Fruit fly (Drosophila melanogaster) whole organism, embryonic: ENCODE results near the gene Mondo.
A peak's percentile ranks its signal among the peaks of the same experiment; 100 is the strongest.

Experiments
- Atf6 ChIP-seq: fragments of 200-800 bp; sonication (Bioruptor generic); IDR thresholded peaks from 2 replicates; pipeline ENCODE4 v1.3.6; 2022; ENCODE audit warnings: missing biosample characterization, missing genetic modification characterization
- C15 ChIP-seq: fragments of 200-800 bp; sonication (Bioruptor generic); IDR thresholded peaks from 3 replicates; pipeline ENCODE4 v1.3.6; 2022; ENCODE audit warnings: missing biosample characterization, missing genetic modification characterization
- CG11085 ChIP-seq: fragments of 200-800 bp; sonication (Bioruptor generic); IDR thresholded peaks from 2 replicates; pipeline ENCODE4 v1.3.6; 2022; ENCODE audit warnings: missing biosample characterization, missing genetic modification characterization
- CG11456 ChIP-seq: fragments of 200-800 bp; sonication (Bioruptor generic); IDR thresholded peaks from 3 replicates; pipeline ENCODE4 v1.3.6; 2022; ENCODE audit warnings: missing biosample characterization, missing genetic modification characterization
- CG1602 ChIP-seq: fragments of 200-800 bp; sonication (Bioruptor generic); optimal IDR thresholded peaks from 3 replicates; lab custom pipeline; 2016; ENCODE audit warnings: missing biosample characterization, missing genetic modification characterization
- CG17829 ChIP-seq: fragments of 200-800 bp; optimal IDR thresholded peaks from 2 replicates; lab custom pipeline; 2019; ENCODE audit warnings: missing biosample characterization, mild to moderate bottlenecking, missing genetic modification characterization, moderate library complexity
- CG30020 ChIP-seq: fragments of 200-800 bp; optimal IDR thresholded peaks from 2 replicates; lab custom pipeline; 2019; ENCODE audit warnings: missing biosample characterization, mild to moderate bottlenecking, missing genetic modification characterization, moderate library complexity
- CG3065 ChIP-seq: fragments of 200-800 bp; sonication (Bioruptor generic); optimal IDR thresholded peaks from 2 replicates; lab custom pipeline; 2016; ENCODE audit warnings: missing biosample characterization, missing genetic modification characterization
- CG32532 ChIP-seq: fragments of 200-800 bp; sonication (Bioruptor generic); IDR thresholded peaks from 2 replicates; pipeline ENCODE4 v1.3.6; 2022; ENCODE audit warnings: missing biosample characterization, missing genetic modification characterization
- CG32767 ChIP-seq: fragments of 200-800 bp; sonication (Bioruptor generic); IDR thresholded peaks from 2 replicates; pipeline ENCODE4 v1.3.6; 2022; ENCODE audit warnings: missing biosample characterization, missing genetic modification characterization
- CG3847 ChIP-seq: fragments of 200-800 bp; sonication (Bioruptor generic); IDR thresholded peaks from 2 replicates; pipeline ENCODE4 v1.3.6; 2022; ENCODE audit warnings: missing biosample characterization, missing genetic modification characterization
- CG4282 ChIP-seq: fragments of 200-800 bp; sonication (Bioruptor generic); optimal IDR thresholded peaks from 2 replicates; lab custom pipeline; 2016; ENCODE audit warnings: missing biosample characterization, missing genetic modification characterization
- CG4360 ChIP-seq: fragments of 200-800 bp; sonication (Bioruptor generic); IDR thresholded peaks from 2 replicates; pipeline ENCODE4 v1.3.6; 2022; ENCODE audit warnings: missing biosample characterization, missing genetic modification characterization
- CG4854 ChIP-seq: fragments of 200-800 bp; sonication (Bioruptor generic); optimal IDR thresholded peaks from 2 replicates; lab custom pipeline; 2016; ENCODE audit warnings: missing biosample characterization, missing genetic modification characterization, inconsistent platforms
- CG6254 ChIP-seq: fragments of 200-800 bp; sonication (Bioruptor generic); optimal IDR thresholded peaks from 3 replicates; lab custom pipeline; 2017; ENCODE audit warnings: mild to moderate bottlenecking, missing biosample characterization, missing genetic modification reagents, missing genetic modification characterization
- CG7745 ChIP-seq: fragments of 200-800 bp; sonication (Bioruptor generic); optimal IDR thresholded peaks from 2 replicates; lab custom pipeline; 2018; ENCODE audit warnings: missing biosample characterization, mild to moderate bottlenecking, missing genetic modification characterization, moderate library complexity
- CG9437 ChIP-seq: fragments of 200-800 bp; sonication (Bioruptor generic); optimal IDR thresholded peaks from 2 replicates; lab custom pipeline; 2018; ENCODE audit warnings: missing biosample characterization, mild to moderate bottlenecking, missing genetic modification characterization
- CG9817 ChIP-seq: fragments of 200-800 bp; sonication (Bioruptor generic); optimal IDR thresholded peaks from 2 replicates; lab custom pipeline; 2018; ENCODE audit warnings: missing biosample characterization, mild to moderate bottlenecking, missing genetic modification characterization, moderate library complexity
- Chrac-16 ChIP-seq: fragments of 200-800 bp; sonication (Bioruptor generic); optimal IDR thresholded peaks from 3 replicates; lab custom pipeline; 2016; ENCODE audit warnings: missing biosample characterization, missing genetic modification characterization
- Deaf1 ChIP-seq: fragments of 200-800 bp; optimal IDR thresholded peaks from 3 replicates; lab custom pipeline; 2019; ENCODE audit warnings: missing biosample characterization, mild to moderate bottlenecking, missing genetic modification characterization, moderate library complexity
- Dp ChIP-seq: fragments of 200-800 bp; sonication (Bioruptor generic); optimal IDR thresholded peaks from 2 replicates; lab custom pipeline; 2018; ENCODE audit warnings: missing biosample characterization, mild to moderate bottlenecking, missing genetic modification characterization, moderate library complexity
- Dref ChIP-seq: fragments of 200-800 bp; sonication (Bioruptor generic); IDR thresholded peaks from 2 replicates; pipeline ENCODE4 v1.3.6; 2022; ENCODE audit warnings: missing biosample characterization, missing genetic modification characterization
- E2f2 ChIP-seq: fragments of 200-800 bp; sonication (Bioruptor generic); IDR thresholded peaks from 2 replicates; pipeline ENCODE4 v1.3.6; 2022; ENCODE audit warnings: missing biosample characterization, missing genetic modification characterization
- HmgZ ChIP-seq: fragments of 200-800 bp; sonication (Bioruptor generic); optimal IDR thresholded peaks from 2 replicates; lab custom pipeline; 2018; ENCODE audit warnings: missing biosample characterization, mild to moderate bottlenecking, missing genetic modification characterization
- Hr78 ChIP-seq, 2 experiments: fragments of 200-800 bp in 1 of 2; fragments of >200 bp in 1 of 2; sonication (Bioruptor generic) in 1 of 2; optimal IDR thresholded peaks; 2 replicates each; lab custom pipeline; 2017 to 2019; ENCODE audit warnings: missing biosample characterization in 2 of 2, missing genetic modification characterization in 2 of 2, mild to moderate bottlenecking in 1 of 2, moderate library complexity in 1 of 2
- Med ChIP-seq: fragments of 200-800 bp; sonication (Bioruptor generic); peaks from one replicate; lab custom pipeline; 2016; ENCODE audit warnings: missing biosample characterization, missing genetic modification characterization, mild to moderate bottlenecking, inconsistent platforms, moderate library complexity
- Mrtf ChIP-seq: fragments of 200-800 bp; sonication (Bioruptor generic); IDR thresholded peaks from 3 replicates; pipeline ENCODE4 v1.3.6; 2022; ENCODE audit warnings: missing biosample characterization, missing genetic modification characterization
- Sin3A ChIP-seq: fragments of >200 bp; optimal IDR thresholded peaks from 2 replicates; lab custom pipeline; 2018
- aop ChIP-seq: fragments of 200-800 bp; sonication (Bioruptor generic); IDR thresholded peaks from 2 replicates; pipeline ENCODE4 v1.3.6; 2022; ENCODE audit warnings: missing biosample characterization, missing genetic modification characterization
- ato ChIP-seq: fragments of 200-800 bp; sonication (Bioruptor generic); IDR thresholded peaks from 2 replicates; pipeline ENCODE4 v1.3.6; 2022; ENCODE audit warnings: missing biosample characterization, missing genetic modification characterization; ENCODE audit not compliant: partially characterized antibody
- bigmax ChIP-seq: fragments of 200-800 bp; sonication (Bioruptor generic); optimal IDR thresholded peaks from 2 replicates; lab custom pipeline; 2018; ENCODE audit warnings: missing biosample characterization, mild to moderate bottlenecking, missing genetic modification characterization
- chn ChIP-seq: fragments of 200-800 bp; sonication (Bioruptor generic); optimal IDR thresholded peaks from 2 replicates; lab custom pipeline; 2016; ENCODE audit warnings: missing biosample characterization, missing genetic modification characterization
- croc ChIP-seq: fragments of 200-800 bp; sonication (Bioruptor generic); conservative IDR thresholded peaks from 3 replicates; pipeline ENCODE4 v1.3.6; 2022; ENCODE audit warnings: missing biosample characterization, missing genetic modification characterization
- crol ChIP-seq: fragments of 200-800 bp; sonication (Bioruptor generic); IDR thresholded peaks from 2 replicates; pipeline ENCODE4 v1.3.6; 2022; ENCODE audit warnings: missing biosample characterization, missing genetic modification characterization
- esg ChIP-seq: fragments of 200-800 bp; sonication (Bioruptor generic); conservative IDR thresholded peaks from 2 replicates; pipeline ENCODE4 v1.3.6; 2022; ENCODE audit warnings: missing biosample characterization, missing genetic modification characterization
- eve ChIP-seq, 2 experiments: fragments of >200 bp; optimal IDR thresholded peaks; 2 replicates each; lab custom pipeline; 2017; ENCODE audit warnings: missing biosample characterization in 2 of 2, missing genetic modification characterization in 2 of 2
- fd64A ChIP-seq: fragments of 200-800 bp; sonication (Bioruptor generic); optimal IDR thresholded peaks from 3 replicates; lab custom pipeline; 2018; ENCODE audit warnings: missing biosample characterization, mild to moderate bottlenecking, missing genetic modification characterization
- kni ChIP-seq: fragments of 200-800 bp; sonication (Bioruptor generic); optimal IDR thresholded peaks from 3 replicates; lab custom pipeline; 2017; ENCODE audit warnings: mild to moderate bottlenecking, missing biosample characterization, missing genetic modification reagents, missing genetic modification characterization
- lbe ChIP-seq: fragments of 200-800 bp; sonication (Bioruptor generic); optimal IDR thresholded peaks from 2 replicates; lab custom pipeline; 2016; ENCODE audit warnings: missing biosample characterization, mild to moderate bottlenecking, missing genetic modification characterization
- lov ChIP-seq, 2 experiments: fragments of 200-800 bp in 1 of 2; fragments of >200 bp in 1 of 2; sonication (Bioruptor generic) in 1 of 2; IDR thresholded peaks in 1 of 2; optimal IDR thresholded peaks in 1 of 2; 2 replicates in 1 of 2; 3 replicates in 1 of 2; pipeline versions ENCODE4 v1.3.6 to Lab custom; 2017 to 2022; ENCODE audit warnings: missing biosample characterization in 1 of 2, missing genetic modification characterization in 1 of 2
- nerfin-1 ChIP-seq: fragments of 200-800 bp; sonication (Bioruptor generic); optimal IDR thresholded peaks from 3 replicates; lab custom pipeline; 2019; ENCODE audit warnings: missing biosample characterization, mild to moderate bottlenecking, missing genetic modification characterization, moderate library complexity
- pb ChIP-seq: fragments of 200-800 bp; sonication (Bioruptor generic); optimal IDR thresholded peaks from 3 replicates; lab custom pipeline; 2016; ENCODE audit warnings: missing biosample characterization, missing genetic modification characterization
- peb ChIP-seq: fragments of 200-800 bp; sonication (Bioruptor generic); IDR thresholded peaks from 2 replicates; pipeline ENCODE4 v1.3.6; 2022; ENCODE audit warnings: missing biosample characterization, missing genetic modification characterization
- pros ChIP-seq: fragments of 200-800 bp; sonication (Bioruptor generic); optimal IDR thresholded peaks from 3 replicates; lab custom pipeline; 2019; ENCODE audit warnings: missing biosample characterization, mild to moderate bottlenecking, missing genetic modification characterization, moderate library complexity
- psq ChIP-seq: fragments of 200-800 bp; sonication (Bioruptor generic); optimal IDR thresholded peaks from 2 replicates; lab custom pipeline; 2017; ENCODE audit warnings: missing biosample characterization, missing genetic modification characterization
- rib ChIP-seq: fragments of 200-800 bp; sonication (Bioruptor generic); IDR thresholded peaks from 2 replicates; pipeline ENCODE4 v1.3.6; 2022; ENCODE audit warnings: missing biosample characterization, missing genetic modification characterization
- run ChIP-seq: fragments of 200-800 bp; sonication (Bioruptor generic); optimal IDR thresholded peaks from 3 replicates; lab custom pipeline; 2018; ENCODE audit warnings: missing biosample characterization, mild to moderate bottlenecking, missing genetic modification characterization
- scrt ChIP-seq: fragments of 200-800 bp; sonication (Bioruptor generic); optimal IDR thresholded peaks from 2 replicates; lab custom pipeline; 2018; ENCODE audit warnings: missing biosample characterization, mild to moderate bottlenecking, missing genetic modification characterization, moderate library complexity
- sens ChIP-seq: fragments of 200-800 bp; sonication (Bioruptor generic); peaks from one replicate; lab custom pipeline; 2016; ENCODE audit warnings: missing biosample characterization, missing genetic modification characterization
- tll ChIP-seq, 2 experiments: fragments of 200-800 bp in 1 of 2; fragments of >200 bp in 1 of 2; sonication (Bioruptor generic) in 1 of 2; optimal IDR thresholded peaks; 2 replicates each; lab custom pipeline; 2017 to 2019; ENCODE audit warnings: missing biosample characterization in 2 of 2, missing genetic modification characterization in 2 of 2, mild to moderate bottlenecking in 1 of 2, moderate library complexity in 1 of 2
- z ChIP-seq: fragments of 200-800 bp; sonication (Bioruptor generic); IDR thresholded peaks from 3 replicates; pipeline ENCODE4 v1.3.6; 2022; ENCODE audit warnings: missing biosample characterization, missing genetic modification characterization

Mondo gene

dm6 chr2L:21243964-21244466 is 65.8 kb downstream of the Mondo start:
- peak in 1 of 2 experiments; percentile 93 for TF ChIP-seq Hr78 (GFP tag; optimal IDR thresholded peaks at IDR 0.05; lab: Kevin White, UChicago)
- TF ChIP-seq CG32767 (GFP tag; lab: Robert Waterston, UW), result no peak
- no peak for TF ChIP-seq CG7745
- no peak for TF ChIP-seq lov (optimal IDR thresholded peaks at IDR 0.05; lab: Kevin White, UChicago)
- 0 out of 3 replicates have a peak, but pooled peaks have one; percentile 63 for TF ChIP-seq lov (GFP tag; IDR thresholded peaks at IDR 0.05; lab: Robert Waterston, UW)
- no peak for TF ChIP-seq run (tag; lab: Kevin White, UChicago)
- TF ChIP-seq CG6254 (GFP tag; lab: Kevin White, UChicago), result no peak
- TF ChIP-seq CG11456, result no peak
- TF ChIP-seq CG32532 (GFP tag; lab: Robert Waterston, UW), result no peak
- no peak for TF ChIP-seq CG1602 (GFP tag; lab: Kevin White, UChicago)
- TF ChIP-seq esg (GFP tag; lab: Robert Waterston, UW), result no peak
- peak; percentile 47 for TF ChIP-seq scrt (GFP tag; lab: Kevin White, UChicago)
- TF ChIP-seq Mrtf (GFP tag; lab: Robert Waterston, UW), result no peak
- peak; percentile 64 for TF ChIP-seq Med
- no peak for TF ChIP-seq Dref (GFP tag; lab: Robert Waterston, UW)
- TF ChIP-seq aop (GFP tag; lab: Robert Waterston, UW), result no peak
- no peak for TF ChIP-seq Chrac-16 (GFP tag; lab: Kevin White, UChicago)
- peak; percentile 97 for TF ChIP-seq pros
- TF ChIP-seq lbe (GFP tag; lab: Kevin White, UChicago), result no peak
- TF ChIP-seq psq (GFP tag; lab: Kevin White, UChicago), result peak; percentile 22
- peak; percentile 61 for TF ChIP-seq sens
- no peak for TF ChIP-seq ato (GFP tag; lab: Robert Waterston, UW)
- TF ChIP-seq C15, result no peak
- no peak for TF ChIP-seq peb (GFP tag; lab: Robert Waterston, UW)
- no peak for TF ChIP-seq bigmax (GFP tag; lab: Kevin White, UChicago)
- no peak for TF ChIP-seq CG4854
- 0 out of 2 replicates have a peak, but pooled peaks have one; percentile 12 for TF ChIP-seq Atf6 (GFP tag; lab: Robert Waterston, UW)
- TF ChIP-seq CG9437, result no peak
- no peak for TF ChIP-seq eve (GFP tag; optimal IDR thresholded peaks at IDR 0.05; lab: Kevin White, UChicago)
- no peak for TF ChIP-seq Deaf1 (tag; lab: Kevin White, UChicago)
- TF ChIP-seq tll (GFP tag; optimal IDR thresholded peaks at IDR 0.05; lab: Kevin White, UChicago), result peak in 1 of 2 experiments; percentile 36
- no peak for TF ChIP-seq CG4360 (GFP tag; lab: Robert Waterston, UW)
- peak; percentile 69 for TF ChIP-seq nerfin-1 (tag; lab: Kevin White, UChicago)
- TF ChIP-seq CG11085 (GFP tag; lab: Robert Waterston, UW), result no peak
- peak; percentile 1 for TF ChIP-seq chn (GFP tag; lab: Kevin White, UChicago)
- TF ChIP-seq fd64A (GFP tag; lab: Kevin White, UChicago), result no peak
- TF ChIP-seq kni, result peak; percentile 82
- TF ChIP-seq HmgZ (tag; lab: Kevin White, UChicago), result no peak
- peak; percentile 78 for TF ChIP-seq z (GFP tag; lab: Robert Waterston, UW)
- no peak for TF ChIP-seq Dp
- TF ChIP-seq CG9817, result no peak
- TF ChIP-seq CG30020 (tag; lab: Kevin White, UChicago), result no peak
- TF ChIP-seq E2f2, result no peak
- no peak for TF ChIP-seq CG3847
- TF ChIP-seq crol (GFP tag; lab: Robert Waterston, UW), result peak; percentile 73
- no peak for TF ChIP-seq pb (GFP tag; lab: Kevin White, UChicago)
- TF ChIP-seq rib, result peak; percentile 26; the same call in 1 of the 2 replicates
- TF ChIP-seq CG3065 (GFP tag; lab: Kevin White, UChicago), result no peak
- TF ChIP-seq croc (GFP tag; lab: Robert Waterston, UW), result no peak
- no peak for TF ChIP-seq CG4282
- TF ChIP-seq Sin3A (lab: Kevin White, UChicago), result no peak
- TF ChIP-seq CG17829 (tag; lab: Kevin White, UChicago), result no peak
